Fruit fly (Drosophila melanogaster): ENCODE results near the gene CG3149.

dm6 chrX:5737157-5737556, 42.2 kb upstream of the CG3149 start:
- TF ChIP-seq usp (GFP tag; optimal IDR thresholded peaks at IDR 0.05) (no peak), psq (optimal IDR thresholded peaks at IDR 0.05) (no peak), EcR (GFP tag; optimal IDR thresholded peaks at IDR 0.05) (no peak), pan (optimal IDR thresholded peaks at IDR 0.05) (no peak), CG8478 (optimal IDR thresholded peaks at IDR 0.05) (no peak), Dll (optimal IDR thresholded peaks at IDR 0.05) (no peak)
